Fruit fly (Drosophila melanogaster) whole organism, embryonic: ENCODE results near the gene ZnT77C.

Experiments
- Sox100B ChIP-seq: fragments of 200-800 bp; sonication (Bioruptor generic); optimal IDR thresholded peaks from 3 replicates; lab custom pipeline; 2018; ENCODE audit warnings: missing biosample characterization, mild to moderate bottlenecking, missing genetic modification characterization
- inv ChIP-seq: fragments of 200-800 bp; sonication (Bioruptor generic); IDR thresholded peaks from 2 replicates; pipeline ENCODE4 v1.3.6; 2022; ENCODE audit warnings: missing biosample characterization, missing genetic modification characterization; ENCODE audit not compliant: partially characterized antibody
- ssp ChIP-seq: fragments of 200-800 bp; sonication (Bioruptor generic); IDR thresholded peaks from 2 replicates; pipeline ENCODE4 v1.3.6; 2022; ENCODE audit warnings: missing biosample characterization, missing genetic modification characterization

- TF ChIP-seq Sox100B (GFP tag; lab: Kevin White, UChicago) = no peak
- no peak for TF ChIP-seq inv (GFP tag; lab: Robert Waterston, UW)
- no peak for TF ChIP-seq ssp
These were observed 43.1 kb upstream of the ZnT77C start for dm6 chr3L:20537655-20538300.
